Worm (Caenorhabditis elegans) whole organism, L3 larva: ENCODE measurements around the gene ugt-50.

Source experiments
- R02D3.7 ChIP-seq: fragments of 150-350 bp; optimal IDR thresholded peaks from 2 replicates; lab custom pipeline; 2014; ENCODE audit warnings: missing biosample characterization, missing genetic modification characterization
- ZK546.5 ChIP-seq: sonication (generic microtip); optimal IDR thresholded peaks from 2 replicates; lab custom pipeline; 2017; ENCODE audit warnings: missing biosample characterization, missing genetic modification characterization
- aly-2 ChIP-seq: fragments of 150-350 bp; optimal IDR thresholded peaks from 2 replicates; lab custom pipeline; 2014; ENCODE audit warnings: missing biosample characterization, missing genetic modification characterization
- ama-1 ChIP-seq: fragments of 150-350 bp; optimal IDR thresholded peaks from 2 replicates; lab custom pipeline; 2018
- ceh-16 ChIP-seq: sonication (generic microtip); optimal IDR thresholded peaks from 2 replicates; lab custom pipeline; 2017; ENCODE audit warnings: missing biosample characterization, missing genetic modification characterization
- ceh-28 ChIP-seq: fragments of 150-350 bp; optimal IDR thresholded peaks from 2 replicates; lab custom pipeline; 2014; ENCODE audit warnings: missing biosample characterization, missing genetic modification reagents, missing genetic modification characterization
- daf-12 ChIP-seq: fragments of 150-350 bp; optimal IDR thresholded peaks from 2 replicates; lab custom pipeline; 2014; ENCODE audit warnings: missing biosample characterization, missing genetic modification reagents, missing genetic modification characterization
- egl-27 ChIP-seq: sonication (generic microtip); optimal IDR thresholded peaks from 4 replicates; lab custom pipeline; 2017; ENCODE audit warnings: missing biosample characterization, missing genetic modification reagents, missing genetic modification characterization
- elt-1 ChIP-seq: fragments of 150-350 bp; optimal IDR thresholded peaks from 2 replicates; lab custom pipeline; 2014; ENCODE audit warnings: missing biosample characterization, missing genetic modification characterization
- elt-2 ChIP-seq: sonication (generic microtip); optimal IDR thresholded peaks from 2 replicates; lab custom pipeline; 2016; ENCODE audit warnings: missing genetic modification reagents, mild to moderate bottlenecking, missing genetic modification characterization, missing compliant biosample characterization
- elt-3 ChIP-seq, 3 experiments: fragments of 150-350 bp in 1 of 3; sonication (generic microtip) in 2 of 3; optimal IDR thresholded peaks; 2 replicates in 2 of 3; 4 replicates in 1 of 3; lab custom pipeline; 2014 to 2017; ENCODE audit warnings: missing biosample characterization in 3 of 3, missing genetic modification characterization in 3 of 3
- eor-1 ChIP-seq, 2 experiments: fragments of 150-350 bp; optimal IDR thresholded peaks; 2 replicates each; lab custom pipeline; 2014 to 2018; ENCODE audit warnings: missing biosample characterization in 2 of 2, missing genetic modification characterization in 2 of 2
- fkh-10 ChIP-seq: sonication (generic microtip); optimal IDR thresholded peaks from 2 replicates; lab custom pipeline; 2017; ENCODE audit warnings: missing biosample characterization, missing genetic modification reagents, missing genetic modification characterization
- fkh-2 ChIP-seq: fragments of 150-350 bp; optimal IDR thresholded peaks from 2 replicates; lab custom pipeline; 2014; ENCODE audit warnings: missing biosample characterization, missing genetic modification reagents, missing genetic modification characterization
- fos-1 ChIP-seq: fragments of 150-350 bp; optimal IDR thresholded peaks from 2 replicates; lab custom pipeline; 2014; ENCODE audit warnings: missing biosample characterization, missing genetic modification characterization
- hmg-11 ChIP-seq: sonication (generic microtip); optimal IDR thresholded peaks from 2 replicates; lab custom pipeline; 2016; ENCODE audit warnings: missing genetic modification characterization, missing compliant biosample characterization
- lin-15B ChIP-seq: fragments of 150-350 bp; optimal IDR thresholded peaks from 2 replicates; lab custom pipeline; 2014; ENCODE audit warnings: missing biosample characterization, missing genetic modification characterization
- lin-39 ChIP-seq: fragments of 150-350 bp; optimal IDR thresholded peaks from 2 replicates; lab custom pipeline; 2018; ENCODE audit warnings: missing biosample characterization, missing genetic modification reagents, missing genetic modification characterization
- mdl-1 ChIP-seq: fragments of 150-350 bp; optimal IDR thresholded peaks from 2 replicates; lab custom pipeline; 2014; ENCODE audit warnings: missing biosample characterization, missing genetic modification characterization
- mml-1 ChIP-seq: fragments of 150-350 bp; sonication (generic microtip); optimal IDR thresholded peaks from 3 replicates; lab custom pipeline; 2014; ENCODE audit warnings: missing biosample characterization, missing genetic modification characterization
- nfya-1 ChIP-seq: sonication (generic microtip); optimal IDR thresholded peaks from 2 replicates; lab custom pipeline; 2017; ENCODE audit warnings: missing genetic modification characterization, mild to moderate bottlenecking, missing compliant biosample characterization, antibody characterized with exemption, moderate library complexity; ENCODE audit not compliant: insufficient read depth
- nhr-12 ChIP-seq: fragments of 150-350 bp; optimal IDR thresholded peaks from 2 replicates; lab custom pipeline; 2014; ENCODE audit warnings: missing biosample characterization, missing genetic modification characterization
- nhr-23 ChIP-seq: fragments of 150-350 bp; optimal IDR thresholded peaks from 2 replicates; lab custom pipeline; 2014; ENCODE audit warnings: missing biosample characterization, missing genetic modification reagents, missing genetic modification characterization
- nhr-237 ChIP-seq: fragments of 150-350 bp; optimal IDR thresholded peaks from 2 replicates; lab custom pipeline; 2014; ENCODE audit warnings: missing biosample characterization, missing genetic modification characterization
- nhr-25 ChIP-seq: sonication (generic microtip); optimal IDR thresholded peaks from 2 replicates; lab custom pipeline; 2017; ENCODE audit warnings: missing biosample characterization, missing genetic modification characterization
- nhr-28 ChIP-seq: fragments of 150-350 bp; optimal IDR thresholded peaks from 2 replicates; lab custom pipeline; 2014; ENCODE audit warnings: missing biosample characterization, missing genetic modification characterization
- nhr-43 ChIP-seq: sonication (generic microtip); optimal IDR thresholded peaks from 2 replicates; lab custom pipeline; 2016; ENCODE audit warnings: mild to moderate bottlenecking, missing genetic modification characterization, missing compliant biosample characterization; ENCODE audit not compliant: poor library complexity, severe bottlenecking
- nhr-67 ChIP-seq: fragments of 150-350 bp; optimal IDR thresholded peaks from 2 replicates; lab custom pipeline; 2014; ENCODE audit warnings: missing biosample characterization, missing genetic modification characterization
- nhr-77 ChIP-seq: fragments of 150-350 bp; optimal IDR thresholded peaks from 2 replicates; lab custom pipeline; 2014; ENCODE audit warnings: missing biosample characterization, missing genetic modification characterization
- pha-4 ChIP-seq: fragments of 150-350 bp; optimal IDR thresholded peaks from 2 replicates; lab custom pipeline; 2014; ENCODE audit warnings: missing biosample characterization, missing genetic modification reagents, missing genetic modification characterization
- pqm-1 ChIP-seq: fragments of 150-350 bp; optimal IDR thresholded peaks from 2 replicates; lab custom pipeline; 2017; ENCODE audit warnings: missing biosample characterization, missing genetic modification characterization, inconsistent platforms
- snpc-4 ChIP-seq: fragments of 150-350 bp; optimal IDR thresholded peaks from 2 replicates; lab custom pipeline; 2014; ENCODE audit warnings: missing biosample characterization, missing genetic modification characterization
- tbx-2 ChIP-seq: sonication (generic microtip); optimal IDR thresholded peaks from 2 replicates; lab custom pipeline; 2016; ENCODE audit warnings: mild to moderate bottlenecking, missing genetic modification characterization, missing compliant biosample characterization
- unc-39 ChIP-seq: sonication (generic microtip); optimal IDR thresholded peaks from 4 replicates; lab custom pipeline; 2017; ENCODE audit warnings: missing biosample characterization, missing genetic modification characterization
- unc-62 ChIP-seq: fragments of 150-350 bp; sonication (generic microtip); optimal IDR thresholded peaks from 4 replicates; lab custom pipeline; 2014; ENCODE audit warnings: missing biosample characterization, missing genetic modification reagents, missing genetic modification characterization
- zag-1 ChIP-seq: fragments of 150-350 bp; optimal IDR thresholded peaks from 2 replicates; lab custom pipeline; 2014; ENCODE audit warnings: missing biosample characterization, missing genetic modification characterization
- ztf-11 ChIP-seq: fragments of 150-350 bp; optimal IDR thresholded peaks from 2 replicates; lab custom pipeline; 2014; ENCODE audit warnings: missing biosample characterization, missing genetic modification characterization
- ztf-4 ChIP-seq: fragments of 150-350 bp; optimal IDR thresholded peaks from 2 replicates; lab custom pipeline; 2014; ENCODE audit warnings: missing biosample characterization, missing genetic modification characterization

ugt-50 gene

DNA sequence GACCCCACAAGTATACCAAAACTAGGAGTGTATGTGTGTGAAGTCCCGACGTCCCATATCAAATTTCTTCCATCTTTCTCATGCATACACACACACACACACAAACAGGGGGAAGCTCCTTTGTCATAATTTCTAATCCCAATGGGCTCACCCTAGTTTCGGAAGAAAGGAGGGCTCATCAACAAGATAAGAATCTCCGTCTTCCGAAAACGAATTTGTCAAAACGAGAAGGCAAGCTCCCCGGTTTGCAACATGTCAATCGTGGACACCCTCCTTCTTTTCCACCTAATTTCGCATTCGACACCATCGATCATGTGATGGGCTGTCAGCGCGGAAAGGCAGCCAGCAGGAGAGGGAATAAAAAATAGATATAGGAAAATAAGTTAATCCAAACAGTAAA, 1.0 kb upstream of the ugt-50 start:
- no peak for TF ChIP-seq pqm-1
- TF ChIP-seq nhr-43 (tag; lab: Kevin White, UChicago), result no peak
- no peak for TF ChIP-seq nhr-12
- TF ChIP-seq ztf-4 (tag; lab: Kevin White, UChicago), result no peak
- peak; percentile 96 for TF ChIP-seq unc-62 (GFP tag; lab: Kevin White, UChicago)
- peak; percentile 45 for TF ChIP-seq nfya-1 (tag; lab: Kevin White, UChicago)
- no peak for TF ChIP-seq unc-39 (tag; lab: Kevin White, UChicago)
- TF ChIP-seq nhr-67 (tag; lab: Kevin White, UChicago), result no peak
- TF ChIP-seq R02D3.7, result no peak
- TF ChIP-seq elt-2, result peak; percentile 7
- TF ChIP-seq lin-39, result peak; percentile 97
- peak; percentile 87 for TF ChIP-seq elt-1 (tag; lab: Kevin White, UChicago)
- no peak for TF ChIP-seq fos-1 (tag; lab: Kevin White, UChicago)
- TF ChIP-seq mdl-1, result no peak
- no peak for TF ChIP-seq egl-27 (tag; lab: Kevin White, UChicago)
- TF ChIP-seq zag-1, result peak; percentile 23
- TF ChIP-seq lin-15B (tag; lab: Kevin White, UChicago), result no peak
- TF ChIP-seq nhr-237 (tag; lab: Kevin White, UChicago), result no peak
- TF ChIP-seq aly-2 (tag; lab: Kevin White, UChicago), result no peak
- TF ChIP-seq nhr-28 (tag; lab: Kevin White, UChicago), result no peak
- TF ChIP-seq ztf-11 (tag; lab: Kevin White, UChicago), result no peak
- TF ChIP-seq, all 47 proteins: peak for 6

DNA sequence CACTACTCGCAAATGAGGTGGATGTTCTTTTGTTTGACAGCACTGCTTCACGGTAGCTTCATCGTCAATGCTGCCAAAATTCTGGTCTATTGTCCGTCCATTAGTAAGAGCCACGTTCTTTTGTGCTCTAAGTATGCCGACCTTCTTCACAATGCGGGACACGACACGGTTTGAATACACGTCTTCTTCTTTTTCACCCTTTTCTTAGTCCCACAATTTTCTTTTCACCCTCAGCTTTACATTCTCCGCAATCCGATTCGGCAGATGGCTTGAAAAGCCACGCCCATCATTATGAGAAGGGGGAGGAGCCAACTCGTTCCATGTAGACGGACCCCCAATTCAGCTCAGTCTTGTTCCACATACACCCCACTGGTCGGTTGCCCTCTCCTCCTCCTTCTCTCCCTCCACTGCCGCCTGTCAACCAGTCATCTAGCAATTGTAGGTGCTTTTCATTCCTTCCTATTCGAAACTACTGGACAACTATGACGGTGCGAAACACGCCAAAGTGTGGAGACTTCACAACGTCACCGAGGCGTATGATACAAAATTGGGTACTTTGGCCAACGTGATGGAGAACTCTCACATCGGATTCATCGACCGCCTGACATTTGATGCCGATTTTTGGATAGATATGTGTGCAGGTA, 489 bp downstream of the ugt-50 start:
- TF ChIP-seq ZK546.5 (tag; lab: Kevin White, UChicago) (no peak), nhr-23 (no peak), elt-2 (no peak), ama-1 (lab: Kevin White, UChicago) (peak; percentile 86), snpc-4 (tag; lab: Kevin White, UChicago) (no peak), elt-1 (tag; lab: Kevin White, UChicago) (no peak), fkh-10 (GFP tag; lab: Kevin White, UChicago) (peak; percentile 78), fkh-2 (tag; lab: Kevin White, UChicago) (no peak), egl-27 (tag; lab: Kevin White, UChicago) (no peak), unc-39 (tag; lab: Kevin White, UChicago) (no peak), nhr-67 (tag; lab: Kevin White, UChicago) (no peak), mml-1 (tag; lab: Kevin White, UChicago) (no peak), nhr-12 (no peak), unc-62 (GFP tag; lab: Kevin White, UChicago) (no peak), ceh-28 (tag; lab: Kevin White, UChicago) (no peak), lin-39 (no peak), elt-3 (tag; optimal IDR thresholded peaks at IDR 0.05; lab: Kevin White, UChicago) (no peak), nfya-1 (tag; lab: Kevin White, UChicago) (peak; percentile 42), nhr-77 (tag; lab: Kevin White, UChicago) (no peak), eor-1 (tag; optimal IDR thresholded peaks at IDR 0.05; lab: Kevin White, UChicago) (no peak), ztf-4 (tag; lab: Kevin White, UChicago) (no peak), pha-4 (tag; lab: Kevin White, UChicago) (no peak), ceh-16 (no peak), hmg-11 (tag; lab: Kevin White, UChicago) (peak; percentile 33), nhr-25 (tag; lab: Kevin White, UChicago) (no peak), daf-12 (tag; lab: Kevin White, UChicago) (no peak), fos-1 (tag; lab: Kevin White, UChicago) (no peak), zag-1 (no peak)

- TF ChIP-seq lin-15B (tag; lab: Kevin White, UChicago) (no peak), mdl-1 (no peak), R02D3.7 (no peak), tbx-2 (peak; percentile 34), nfya-1 (tag; lab: Kevin White, UChicago) (peak; percentile 3)
These were observed 1.8 kb downstream of the ugt-50 start for ce11 chrX:12693150-12693589.
